Worm (Caenorhabditis elegans): ENCODE data around the gene Y71G10AR.4.

The Y71G10AR.4 gene

ce11 chrIV:2172880-2173279 lies 26.0 kb upstream of the Y71G10AR.4 start:
- no peak for TF ChIP-seq mec-3 (tag; optimal IDR thresholded peaks at IDR 0.05; ENCODE audit: borderline replicate concordance)
- TF ChIP-seq hlh-30 (tag; optimal IDR thresholded peaks at IDR 0.05; ENCODE audit: insufficient read depth): no peak
- no peak for TF ChIP-seq sox-4 (tag; optimal IDR thresholded peaks at IDR 0.05)
- TF ChIP-seq ceh-14 (tag; optimal IDR thresholded peaks at IDR 0.05): no peak
- TF ChIP-seq ceh-22 (tag; optimal IDR thresholded peaks at IDR 0.05): no peak
- TF ChIP-seq odd-2 (tag; optimal IDR thresholded peaks at IDR 0.05): no peak
- peak; percentile 80 for TF ChIP-seq unc-42 (tag; optimal IDR thresholded peaks at IDR 0.05)
- TF ChIP-seq tbx-2 (tag; optimal IDR thresholded peaks at IDR 0.05): no peak

ce11 chrIV:2175291-2175690 lies 23.6 kb upstream of the Y71G10AR.4 start, which contains the start of gene C54E4.1:
Gene C54E4.1, plus strand, starts transcription at chrIV:2175591.
- no peak for TF ChIP-seq rnt-1 (tag; optimal IDR thresholded peaks at IDR 0.05)
- no peak for TF ChIP-seq pag-3 (tag; optimal IDR thresholded peaks at IDR 0.05; ENCODE audit: borderline replicate concordance)
- TF ChIP-seq pros-1 (tag; optimal IDR thresholded peaks at IDR 0.05): no peak
- no peak for TF ChIP-seq sdc-2 (tag; optimal IDR thresholded peaks at IDR 0.05)
- no peak for TF ChIP-seq syd-9 (tag; optimal IDR thresholded peaks at IDR 0.05)

- TF ChIP-seq unc-3 (GFP tag; conservative IDR thresholded peaks at IDR 0.05): no peak
- TF ChIP-seq unc-3 (tag; optimal IDR thresholded peaks at IDR 0.05): no peak
- peak; percentile 55 for TF ChIP-seq ceh-31 (tag; optimal IDR thresholded peaks at IDR 0.05)
- no peak for TF ChIP-seq ama-1 (optimal IDR thresholded peaks at IDR 0.05)
- no peak for TF ChIP-seq pros-1 (tag; optimal IDR thresholded peaks at IDR 0.05)
- TF ChIP-seq pha-4 (tag; optimal IDR thresholded peaks at IDR 0.05): no peak
- TF ChIP-seq sox-2 (GFP tag; IDR thresholded peaks at IDR 0.05): no peak
- no peak for TF ChIP-seq syd-9 (tag; optimal IDR thresholded peaks at IDR 0.05)
- no peak for TF ChIP-seq npax-4 (tag; optimal IDR thresholded peaks at IDR 0.05)
- TF ChIP-seq pqm-1 (tag; optimal IDR thresholded peaks at IDR 0.05): no peak
- TF ChIP-seq C08G9.2 (tag; optimal IDR thresholded peaks at IDR 0.05): no peak
- no peak for TF ChIP-seq F13H6.1 (tag; optimal IDR thresholded peaks at IDR 0.05)
- TF ChIP-seq ztf-16 (tag; optimal IDR thresholded peaks at IDR 0.05): no peak
- TF ChIP-seq ceh-2 (tag; optimal IDR thresholded peaks at IDR 0.05): no peak
- peak; percentile 62 for TF ChIP-seq nfya-1 (tag; optimal IDR thresholded peaks at IDR 0.05)
- peak; percentile 32 for TF ChIP-seq tbx-2 (tag; optimal IDR thresholded peaks at IDR 0.05)
- peak; percentile 56 for TF ChIP-seq unc-55 (GFP tag; optimal IDR thresholded peaks at IDR 0.05)
- TF ChIP-seq dve-1 (tag; optimal IDR thresholded peaks at IDR 0.05): no peak
- TF ChIP-seq sox-4 (tag; optimal IDR thresholded peaks at IDR 0.05): no peak
- no peak for TF ChIP-seq T23F11.4 (GFP tag; optimal IDR thresholded peaks at IDR 0.05)
- TF ChIP-seq nhr-232 (tag; optimal IDR thresholded peaks at IDR 0.05): no peak
- peak; percentile 33 for TF ChIP-seq che-1 (tag; optimal IDR thresholded peaks at IDR 0.05)
- no peak for TF ChIP-seq ceh-30 (tag; optimal IDR thresholded peaks at IDR 0.05)
- TF ChIP-seq ceh-48 (tag; optimal IDR thresholded peaks at IDR 0.05): peak; percentile 58
- no peak for TF ChIP-seq pax-1 (tag; optimal IDR thresholded peaks at IDR 0.05)
- no peak for TF ChIP-seq elt-4 (tag; optimal IDR thresholded peaks at IDR 0.05)
- no peak for TF ChIP-seq pat-9 (tag; optimal IDR thresholded peaks at IDR 0.05)
- TF ChIP-seq fax-1 (tag; optimal IDR thresholded peaks at IDR 0.05): no peak
- no peak for TF ChIP-seq sdc-2 (tag; optimal IDR thresholded peaks at IDR 0.05)
- TF ChIP-seq lim-6 (tag; optimal IDR thresholded peaks at IDR 0.05): no peak
- no peak for TF ChIP-seq ceh-34 (tag; optimal IDR thresholded peaks at IDR 0.05)
- peak; percentile 22 for TF ChIP-seq pha-2 (tag; optimal IDR thresholded peaks at IDR 0.05)
- TF ChIP-seq ceh-24 (tag; optimal IDR thresholded peaks at IDR 0.05): no peak
- TF ChIP-seq ahr-1 (tag; optimal IDR thresholded peaks at IDR 0.05): no peak
- no peak for TF ChIP-seq C38D4.7 (GFP tag; optimal IDR thresholded peaks at IDR 0.05)
- no peak for TF ChIP-seq dmd-4 (tag; optimal IDR thresholded peaks at IDR 0.05; ENCODE audit: borderline replicate concordance)
- no peak for TF ChIP-seq fkh-10 (GFP tag; optimal IDR thresholded peaks at IDR 0.05)
- TF ChIP-seq unc-86 (tag; optimal IDR thresholded peaks at IDR 0.05): peak; percentile 24
- TF ChIP-seq mec-3 (tag; optimal IDR thresholded peaks at IDR 0.05; ENCODE audit: borderline replicate concordance): no peak
- TF ChIP-seq pag-3 (tag; optimal IDR thresholded peaks at IDR 0.05; ENCODE audit: borderline replicate concordance): no peak
- no peak for TF ChIP-seq ceh-45 (GFP tag; IDR thresholded peaks at IDR 0.05)
- no peak for TF ChIP-seq lin-11 (tag; optimal IDR thresholded peaks at IDR 0.05)
- peak; percentile 51 for TF ChIP-seq hlh-30 (tag; optimal IDR thresholded peaks at IDR 0.05; ENCODE audit: insufficient read depth)
- no peak for TF ChIP-seq eyg-1 (tag; optimal IDR thresholded peaks at IDR 0.05)
Measured at ce11 chrIV:2177545-2177944, 21.3 kb upstream of the Y71G10AR.4 start, which contains the start of gene hrpu-2. Gene hrpu-2, plus strand, starts transcription at chrIV:2177896.

All from whole organism, late embryonic.